Worm (Caenorhabditis elegans): ENCODE results near the gene gar-2.
A peak's percentile ranks its signal among the peaks of the same experiment; 100 is the strongest.

Gene gar-2

DNA sequence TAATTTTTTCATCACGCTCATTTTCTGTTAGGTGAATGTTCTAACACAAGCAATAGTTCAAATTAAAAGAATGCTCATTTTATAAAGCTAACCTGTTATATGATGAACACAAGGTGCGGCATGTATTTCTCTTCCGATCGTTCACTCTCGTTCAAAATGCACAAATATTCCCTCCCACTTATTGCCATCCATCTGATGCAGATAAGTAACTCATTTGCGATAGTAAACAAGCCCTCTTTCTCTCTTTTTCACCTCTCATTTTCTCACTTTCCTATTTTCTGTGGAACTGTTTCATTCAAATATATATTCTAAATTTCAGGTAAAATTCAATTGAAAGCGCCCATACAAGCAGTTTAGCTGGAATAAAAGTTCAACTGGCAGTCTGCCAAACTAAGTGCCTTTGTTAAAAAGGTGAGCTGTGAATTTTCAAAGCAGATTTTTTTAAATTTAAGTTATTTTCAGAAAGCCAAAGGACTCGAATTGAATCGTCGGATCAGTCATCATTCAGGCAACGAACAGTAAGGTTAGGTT is 36.9 kb downstream of the gar-2 start, which contains the start of the genes trmt-10C.2 and C56G2.22:
trmt-10C.2 (plus strand) TSS at position 314 of the 531 bp plus-strand sequence.
C56G2.22 (plus strand) TSS at position 481 of the 531 bp plus-strand sequence.
- no peak for TF ChIP-seq snpc-4 (tag; optimal IDR thresholded peaks at IDR 0.05)
- TF ChIP-seq pha-4 (tag; optimal IDR thresholded peaks at IDR 0.05), result peak; percentile 74
- TF ChIP-seq nhr-12 (tag; optimal IDR thresholded peaks at IDR 0.05), result no peak
- peak; percentile 32 for TF ChIP-seq elt-2 (tag; optimal IDR thresholded peaks at IDR 0.05)

DNA sequence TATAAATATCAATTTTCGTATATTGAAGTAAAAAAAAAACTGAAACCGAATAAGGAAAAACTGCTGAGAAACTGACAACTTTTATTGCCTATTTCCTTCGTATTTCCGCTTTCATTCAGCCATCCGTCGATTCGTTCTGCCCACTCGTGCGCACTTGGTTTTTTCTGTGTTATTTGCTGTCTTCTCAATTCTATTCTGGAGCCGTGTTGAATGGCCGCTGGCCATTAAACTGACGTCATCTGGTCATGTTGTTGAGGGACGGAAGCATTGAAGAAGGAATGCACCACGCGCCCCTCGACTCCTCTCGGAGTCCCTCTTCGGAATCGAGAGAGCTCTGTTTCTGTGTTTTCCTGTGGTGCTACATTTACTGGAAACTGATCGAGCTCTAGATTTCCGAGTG is 39.4 kb downstream of the gar-2 start:
- peak; percentile 49 for TF ChIP-seq tbx-2 (tag; optimal IDR thresholded peaks at IDR 0.05)
- TF ChIP-seq lin-15B (tag; optimal IDR thresholded peaks at IDR 0.05), result no peak
- TF ChIP-seq ama-1 (optimal IDR thresholded peaks at IDR 0.05), result peak; percentile 2
- no peak for TF ChIP-seq pha-4 (tag; optimal IDR thresholded peaks at IDR 0.05)
- TF ChIP-seq nfya-1 (tag; optimal IDR thresholded peaks at IDR 0.05; ENCODE audit: insufficient read depth), result peak; percentile 75
- TF ChIP-seq nhr-25 (tag; optimal IDR thresholded peaks at IDR 0.05), result no peak
- peak; percentile 32 for TF ChIP-seq egl-5 (tag; optimal IDR thresholded peaks at IDR 0.05)
- TF ChIP-seq ceh-16 (tag; optimal IDR thresholded peaks at IDR 0.05), result no peak
- TF ChIP-seq egl-27 (tag; optimal IDR thresholded peaks at IDR 0.05), result no peak
- peak; percentile 67 for TF ChIP-seq lin-39 (tag; optimal IDR thresholded peaks at IDR 0.05)
- peak; percentile 18 for TF ChIP-seq hmg-11 (tag; optimal IDR thresholded peaks at IDR 0.05)
- TF ChIP-seq aly-2 (tag; optimal IDR thresholded peaks at IDR 0.05), result no peak
- TF ChIP-seq nhr-23 (tag; optimal IDR thresholded peaks at IDR 0.05), result no peak
- no peak for TF ChIP-seq nhr-12 (tag; optimal IDR thresholded peaks at IDR 0.05)
- no peak for TF ChIP-seq R02D3.7 (tag; optimal IDR thresholded peaks at IDR 0.05)

DNA sequence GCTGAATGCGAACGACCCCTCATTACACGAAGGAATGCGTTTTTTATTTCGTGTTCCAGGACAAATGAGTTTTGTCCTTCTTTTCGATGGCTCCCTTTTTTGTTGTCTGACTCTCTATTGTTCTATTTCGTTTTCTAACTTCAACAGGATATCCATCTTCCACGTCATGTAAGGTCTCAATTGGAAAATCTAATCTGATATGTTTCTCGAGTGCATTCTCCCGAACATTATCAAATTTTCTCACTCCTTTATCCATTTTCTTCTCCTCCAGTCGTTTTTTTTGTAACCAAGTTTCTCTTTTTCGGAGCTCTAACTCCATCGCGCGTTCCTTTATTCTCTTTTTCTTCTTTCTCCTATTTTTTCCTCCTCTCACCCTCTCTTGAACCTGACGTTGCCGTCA is 41.3 kb downstream of the gar-2 start:
- no peak for TF ChIP-seq elt-3 (tag; optimal IDR thresholded peaks at IDR 0.05)
- peak; percentile 92 for TF ChIP-seq fkh-10 (GFP tag; optimal IDR thresholded peaks at IDR 0.05)

DNA sequence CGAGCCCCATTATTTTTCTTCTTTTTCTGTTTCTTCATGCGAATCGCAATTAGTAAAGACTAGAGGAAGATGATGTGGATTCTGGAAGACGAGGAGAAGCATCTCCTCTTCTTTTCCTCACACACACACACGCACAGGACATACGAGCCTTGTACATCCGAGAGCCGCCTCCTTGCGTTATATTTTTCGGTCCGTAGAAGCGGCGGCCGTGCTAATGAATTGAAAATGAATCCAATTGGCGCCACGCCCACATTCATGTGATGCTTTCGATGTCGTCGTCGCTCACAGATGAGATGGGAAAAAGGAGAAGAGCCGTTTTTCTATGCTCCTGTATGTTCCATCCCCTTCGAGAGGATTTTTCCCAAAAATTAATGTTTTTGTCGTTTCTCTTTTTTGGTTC is 42.3 kb downstream of the gar-2 start:
- TF ChIP-seq nhr-76 (tag; optimal IDR thresholded peaks at IDR 0.05) (no peak), ceh-16 (tag; optimal IDR thresholded peaks at IDR 0.05) (no peak), nhr-43 (tag; optimal IDR thresholded peaks at IDR 0.05; ENCODE audit: poor library complexity, severe bottlenecking) (no peak), nhr-25 (tag; optimal IDR thresholded peaks at IDR 0.05) (no peak), R02D3.7 (tag; optimal IDR thresholded peaks at IDR 0.05) (no peak), fkh-10 (GFP tag; optimal IDR thresholded peaks at IDR 0.05) (no peak), pha-4 (tag; optimal IDR thresholded peaks at IDR 0.05) (no peak), elt-2 (tag; optimal IDR thresholded peaks at IDR 0.05) (no peak), nhr-237 (tag; optimal IDR thresholded peaks at IDR 0.05) (no peak), egl-5 (tag; optimal IDR thresholded peaks at IDR 0.05) (no peak), nfya-1 (tag; optimal IDR thresholded peaks at IDR 0.05; ENCODE audit: insufficient read depth) (peak; percentile 31), pqm-1 (tag; optimal IDR thresholded peaks at IDR 0.05) (no peak), ZK546.5 (tag; optimal IDR thresholded peaks at IDR 0.05) (no peak), jun-1 (tag; optimal IDR thresholded peaks at IDR 0.05) (no peak), ceh-9 (tag; optimal IDR thresholded peaks at IDR 0.05) (no peak), ama-1 (optimal IDR thresholded peaks at IDR 0.05) (peak; percentile 14)

DNA sequence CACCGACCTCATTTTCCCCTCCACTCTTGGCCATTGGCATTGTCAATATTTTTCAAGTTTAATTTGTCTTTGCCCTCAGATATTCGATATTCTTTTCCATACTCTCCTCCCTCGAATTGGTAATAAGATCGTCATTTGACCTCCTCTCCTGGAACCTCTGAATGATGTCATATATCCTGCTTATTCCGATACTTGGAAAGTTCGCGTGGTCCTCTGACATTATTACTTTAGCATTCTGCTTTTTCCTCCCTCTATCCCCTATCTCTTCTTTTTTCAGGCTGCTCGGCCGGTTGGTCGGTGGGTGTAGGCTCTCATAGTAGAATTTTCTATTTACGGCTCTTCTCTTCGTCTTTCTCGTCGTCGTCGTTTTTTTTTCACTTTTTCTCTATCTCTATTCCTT is 43.3 kb downstream of the gar-2 start:
- peak; percentile 36 for TF ChIP-seq fkh-10 (GFP tag; optimal IDR thresholded peaks at IDR 0.05)
- TF ChIP-seq tbx-2 (tag; optimal IDR thresholded peaks at IDR 0.05), result peak; percentile 34
- TF ChIP-seq aly-2 (tag; optimal IDR thresholded peaks at IDR 0.05), result no peak
- TF ChIP-seq unc-62 (GFP tag; optimal IDR thresholded peaks at IDR 0.05), result no peak
- TF ChIP-seq ztf-11 (tag; optimal IDR thresholded peaks at IDR 0.05), result no peak
- peak; percentile 20 for TF ChIP-seq nfya-1 (tag; optimal IDR thresholded peaks at IDR 0.05; ENCODE audit: insufficient read depth)
- TF ChIP-seq fos-1 (tag; optimal IDR thresholded peaks at IDR 0.05), result no peak

DNA sequence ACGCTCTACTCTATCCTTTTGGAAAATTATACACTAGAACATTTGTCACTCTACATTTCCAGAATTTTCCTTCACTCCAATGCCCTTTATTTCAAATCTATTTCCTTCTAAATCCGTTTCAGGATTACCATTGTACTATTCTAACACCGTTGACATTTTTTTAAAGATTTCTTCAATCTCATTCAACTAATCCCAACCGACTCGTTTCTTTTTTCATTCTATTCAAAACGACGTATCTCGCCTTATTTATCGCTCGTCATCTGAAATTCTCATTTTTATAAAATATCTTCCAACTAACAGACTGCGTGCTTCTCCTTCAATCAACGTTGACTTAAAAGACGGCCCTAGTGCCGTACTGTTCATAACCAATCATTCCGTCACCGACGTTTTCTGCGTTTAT is 43.9 kb downstream of the gar-2 start, which contains the start of gene akap-1:
akap-1 (plus strand) TSS at position 301 of the 400 bp plus-strand sequence.
- TF ChIP-seq sea-2 (GFP tag; optimal IDR thresholded peaks at IDR 0.05) (no peak), lin-15B (tag; optimal IDR thresholded peaks at IDR 0.05) (no peak), elt-2 (tag; optimal IDR thresholded peaks at IDR 0.05) (no peak), nhr-237 (tag; optimal IDR thresholded peaks at IDR 0.05) (no peak)
